Fruit fly (Drosophila melanogaster) whole organism, prepupa: ENCODE results near the gene Cbl.

Source experiments
- CG10631 ChIP-seq: fragments of 200-800 bp; sonication (Bioruptor generic); optimal IDR thresholded peaks from 2 replicates; lab custom pipeline; 2016; ENCODE audit warnings: missing biosample characterization, missing genetic modification characterization
- CG10669 ChIP-seq: fragments of 200-800 bp; sonication (Bioruptor generic); optimal IDR thresholded peaks from 3 replicates; lab custom pipeline; 2018; ENCODE audit warnings: missing biosample characterization, mild to moderate bottlenecking, missing genetic modification characterization, moderate library complexity
- CG11294 ChIP-seq: fragments of 200-800 bp; sonication (Bioruptor generic); IDR thresholded peaks from 2 replicates; pipeline ENCODE4 v1.3.6; 2022; ENCODE audit warnings: missing biosample characterization, missing genetic modification characterization
- CG11762 ChIP-seq: fragments of 200-800 bp; sonication (Bioruptor generic); optimal IDR thresholded peaks from 3 replicates; lab custom pipeline; 2016; ENCODE audit warnings: missing biosample characterization, missing genetic modification characterization; ENCODE audit not compliant: insufficient read depth
- CG11902 ChIP-seq: fragments of 200-800 bp; sonication (Bioruptor generic); optimal IDR thresholded peaks from 3 replicates; lab custom pipeline; 2016; ENCODE audit warnings: missing biosample characterization, missing genetic modification characterization
- CG1621 ChIP-seq: fragments of 200-800 bp; sonication (Bioruptor generic); optimal IDR thresholded peaks from 3 replicates; lab custom pipeline; 2018; ENCODE audit warnings: missing biosample characterization, mild to moderate bottlenecking, missing genetic modification characterization
- CG16779 ChIP-seq: fragments of 200-800 bp; sonication (Bioruptor generic); optimal IDR thresholded peaks from 3 replicates; lab custom pipeline; 2017; ENCODE audit warnings: missing biosample characterization, mild to moderate bottlenecking, missing genetic modification characterization
- CG3032 ChIP-seq: fragments of 200-800 bp; optimal IDR thresholded peaks from 2 replicates; lab custom pipeline; 2019; ENCODE audit warnings: missing biosample characterization, mild to moderate bottlenecking, missing genetic modification characterization, moderate library complexity
- CG32006 ChIP-seq: fragments of 200-800 bp; sonication (Bioruptor generic); optimal IDR thresholded peaks from 3 replicates; lab custom pipeline; 2017; ENCODE audit warnings: missing biosample characterization, mild to moderate bottlenecking, missing genetic modification characterization
- CG34406 ChIP-seq: fragments of 200-800 bp; sonication (Bioruptor generic); optimal IDR thresholded peaks from 3 replicates; lab custom pipeline; 2016; ENCODE audit warnings: missing biosample characterization, missing genetic modification characterization
- CG3919 ChIP-seq: fragments of 200-800 bp; sonication (Bioruptor generic); optimal IDR thresholded peaks from 3 replicates; lab custom pipeline; 2016; ENCODE audit warnings: missing biosample characterization, missing genetic modification characterization
- CG4318 ChIP-seq: fragments of 200-800 bp; sonication (Bioruptor generic); optimal IDR thresholded peaks from 3 replicates; lab custom pipeline; 2017; ENCODE audit warnings: missing biosample characterization, mild to moderate bottlenecking, missing genetic modification characterization
- CG6163 ChIP-seq: fragments of 200-800 bp; sonication (Bioruptor generic); IDR thresholded peaks from 3 replicates; pipeline ENCODE4 v1.3.6; 2022; ENCODE audit warnings: missing biosample characterization, missing genetic modification characterization
- CG6276 ChIP-seq: fragments of 200-800 bp; sonication (Bioruptor generic); optimal IDR thresholded peaks from 2 replicates; lab custom pipeline; 2017; ENCODE audit warnings: missing biosample characterization, mild to moderate bottlenecking, missing genetic modification characterization
- CG6808 ChIP-seq: fragments of 200-800 bp; sonication (Bioruptor generic); optimal IDR thresholded peaks from 3 replicates; lab custom pipeline; 2017; ENCODE audit warnings: missing biosample characterization, missing genetic modification characterization, mild to moderate bottlenecking, moderate library complexity, missing genetic modification reagents
- CG7368 ChIP-seq: fragments of 200-800 bp; sonication (Bioruptor generic); optimal IDR thresholded peaks from 3 replicates; lab custom pipeline; 2016; ENCODE audit warnings: missing biosample characterization, missing genetic modification characterization
- CG8119 ChIP-seq: fragments of 200-800 bp; sonication (Bioruptor generic); IDR thresholded peaks from 3 replicates; pipeline ENCODE4 v1.3.6; 2022; ENCODE audit warnings: missing biosample characterization, missing genetic modification characterization
- CG8319 ChIP-seq: fragments of 200-800 bp; sonication (Bioruptor generic); optimal IDR thresholded peaks from 3 replicates; lab custom pipeline; 2016; ENCODE audit warnings: missing biosample characterization, missing genetic modification characterization
- CG8632 ChIP-seq: fragments of 200-800 bp; sonication (Bioruptor generic); optimal IDR thresholded peaks from 3 replicates; lab custom pipeline; 2016; ENCODE audit warnings: missing biosample characterization, missing genetic modification characterization
- CG9139 ChIP-seq: fragments of 200-800 bp; sonication (Bioruptor generic); optimal IDR thresholded peaks from 3 replicates; lab custom pipeline; 2017; ENCODE audit warnings: missing biosample characterization, mild to moderate bottlenecking, missing genetic modification characterization
- Eip75B ChIP-seq: fragments of 200-800 bp; sonication (Bioruptor generic); optimal IDR thresholded peaks from 3 replicates; lab custom pipeline; 2016; ENCODE audit warnings: missing biosample characterization, missing genetic modification characterization
- Eip78C ChIP-seq: fragments of 200-800 bp; sonication (Bioruptor generic); peaks from one replicate; lab custom pipeline; 2016; ENCODE audit warnings: missing biosample characterization, missing genetic modification characterization
- Eip93F ChIP-seq: fragments of 200-800 bp; sonication (Bioruptor generic); optimal IDR thresholded peaks from 2 replicates; lab custom pipeline; 2016; ENCODE audit warnings: missing biosample characterization, mild to moderate bottlenecking, missing genetic modification characterization
- Ets21C ChIP-seq: fragments of 200-800 bp; sonication (Bioruptor generic); optimal IDR thresholded peaks from 3 replicates; lab custom pipeline; 2016; ENCODE audit warnings: missing biosample characterization, missing genetic modification characterization
- Ets96B ChIP-seq: fragments of 200-800 bp; optimal IDR thresholded peaks from 2 replicates; lab custom pipeline; 2019; ENCODE audit warnings: missing biosample characterization, mild to moderate bottlenecking, missing genetic modification characterization, moderate library complexity
- Gug ChIP-seq: fragments of 200-800 bp; sonication (Bioruptor generic); IDR thresholded peaks from 2 replicates; pipeline ENCODE4 v1.3.6; 2022; ENCODE audit warnings: missing biosample characterization, missing genetic modification characterization
- Hr38 ChIP-seq: sonication (Bioruptor generic); optimal IDR thresholded peaks from 2 replicates; lab custom pipeline; 2016; ENCODE audit warnings: missing biosample characterization, missing genetic modification characterization
- Hr39 ChIP-seq: fragments of 200-800 bp; sonication (Bioruptor generic); optimal IDR thresholded peaks from 2 replicates; lab custom pipeline; 2016; ENCODE audit warnings: missing biosample characterization, missing genetic modification characterization
- Hr4 ChIP-seq: fragments of 200-800 bp; sonication (Bioruptor generic); optimal IDR thresholded peaks from 3 replicates; lab custom pipeline; 2016; ENCODE audit warnings: missing biosample characterization, missing genetic modification characterization
- Lpt ChIP-seq: fragments of 200-800 bp; sonication (Bioruptor generic); optimal IDR thresholded peaks from 3 replicates; lab custom pipeline; 2016; ENCODE audit warnings: missing biosample characterization, missing genetic modification characterization
- OdsH ChIP-seq: fragments of 200-800 bp; sonication (Bioruptor generic); optimal IDR thresholded peaks from 3 replicates; lab custom pipeline; 2016; ENCODE audit warnings: missing biosample characterization, missing genetic modification characterization
- Smox ChIP-seq: fragments of 200-800 bp; sonication (Bioruptor generic); optimal IDR thresholded peaks from 3 replicates; lab custom pipeline; 2016; ENCODE audit warnings: missing biosample characterization, missing genetic modification characterization
- Sox102F ChIP-seq: fragments of 200-800 bp; sonication (Bioruptor generic); optimal IDR thresholded peaks from 2 replicates; lab custom pipeline; 2016; ENCODE audit warnings: missing biosample characterization, mild to moderate bottlenecking, missing genetic modification characterization
- Sox14 ChIP-seq: fragments of 200-800 bp; sonication (Bioruptor generic); optimal IDR thresholded peaks from 3 replicates; lab custom pipeline; 2016; ENCODE audit warnings: missing biosample characterization, missing genetic modification characterization
- Sox15 ChIP-seq: fragments of 200-800 bp; sonication (Bioruptor generic); optimal IDR thresholded peaks from 3 replicates; lab custom pipeline; 2016; ENCODE audit warnings: missing biosample characterization, missing genetic modification characterization
- achi ChIP-seq: fragments of 200-800 bp; sonication (Bioruptor generic); optimal IDR thresholded peaks from 3 replicates; lab custom pipeline; 2016; ENCODE audit warnings: missing biosample characterization, missing genetic modification characterization
- acj6 ChIP-seq: fragments of 200-800 bp; sonication (Bioruptor generic); optimal IDR thresholded peaks from 3 replicates; lab custom pipeline; 2016; ENCODE audit warnings: missing biosample characterization, missing genetic modification characterization
- cyc ChIP-seq: fragments of 200-800 bp; sonication (Bioruptor generic); optimal IDR thresholded peaks from 3 replicates; lab custom pipeline; 2016; ENCODE audit warnings: missing biosample characterization, missing genetic modification characterization
- dsx ChIP-seq: fragments of 200-800 bp; optimal IDR thresholded peaks from 3 replicates; lab custom pipeline; 2019; ENCODE audit warnings: missing biosample characterization, mild to moderate bottlenecking, missing genetic modification characterization, moderate library complexity; ENCODE audit not compliant: poor library complexity, severe bottlenecking
- esn ChIP-seq: fragments of 200-800 bp; sonication (Bioruptor generic); optimal IDR thresholded peaks from 2 replicates; lab custom pipeline; 2016; ENCODE audit warnings: missing biosample characterization, mild to moderate bottlenecking, missing genetic modification characterization, moderate library complexity
- fd59A ChIP-seq: fragments of 200-800 bp; sonication (Bioruptor generic); optimal IDR thresholded peaks from 2 replicates; lab custom pipeline; 2017; ENCODE audit warnings: missing biosample characterization, mild to moderate bottlenecking, missing genetic modification characterization, missing genetic modification reagents
- fd85E ChIP-seq: fragments of 200-800 bp; sonication (Bioruptor generic); optimal IDR thresholded peaks from 3 replicates; lab custom pipeline; 2016; ENCODE audit warnings: missing biosample characterization, missing genetic modification characterization
- fkh ChIP-seq: fragments of 200-800 bp; sonication (Bioruptor generic); optimal IDR thresholded peaks from 3 replicates; lab custom pipeline; 2017; ENCODE audit warnings: missing biosample characterization, mild to moderate bottlenecking, missing genetic modification characterization, moderate library complexity
- lz ChIP-seq: fragments of 200-800 bp; sonication (Bioruptor generic); optimal IDR thresholded peaks from 3 replicates; lab custom pipeline; 2016; ENCODE audit warnings: missing biosample characterization, missing genetic modification characterization
- net ChIP-seq: fragments of 200-800 bp; sonication (Bioruptor generic); optimal IDR thresholded peaks from 3 replicates; lab custom pipeline; 2016; ENCODE audit warnings: missing biosample characterization, missing genetic modification characterization
- pdm3 ChIP-seq: fragments of 200-800 bp; sonication (Bioruptor generic); optimal IDR thresholded peaks from 3 replicates; lab custom pipeline; 2016; ENCODE audit warnings: missing biosample characterization, missing genetic modification characterization
- spab ChIP-seq: fragments of 200-800 bp; sonication (Bioruptor generic); optimal IDR thresholded peaks from 2 replicates; lab custom pipeline; 2017; ENCODE audit warnings: missing biosample characterization, mild to moderate bottlenecking, missing genetic modification characterization, missing genetic modification reagents
- ss ChIP-seq, 2 experiments: fragments of 200-800 bp; sonication (Bioruptor generic); optimal IDR thresholded peaks; 2 replicates in 1 of 2; 3 replicates in 1 of 2; lab custom pipeline; 2017 to 2018; ENCODE audit warnings: mild to moderate bottlenecking in 2 of 2, missing biosample characterization in 2 of 2, missing genetic modification characterization in 2 of 2, moderate library complexity in 1 of 2
- svp ChIP-seq: fragments of 200-800 bp; sonication (Bioruptor generic); peaks from one replicate; lab custom pipeline; 2016; ENCODE audit warnings: missing biosample characterization, missing genetic modification characterization
- topi ChIP-seq: fragments of 200-800 bp; sonication (Bioruptor generic); optimal IDR thresholded peaks from 3 replicates; lab custom pipeline; 2016; ENCODE audit warnings: missing biosample characterization, missing genetic modification characterization
- vri ChIP-seq: fragments of 200-800 bp; sonication (Bioruptor generic); optimal IDR thresholded peaks from 3 replicates; lab custom pipeline; 2016; ENCODE audit warnings: missing biosample characterization, mild to moderate bottlenecking, missing genetic modification characterization

The Cbl gene

dm6 chr3L:8440771-8441549, 16.2 kb downstream of the Cbl start:
- peak; percentile 78 for TF ChIP-seq CG7368 (GFP tag; lab: Kevin White, UChicago)
- peak; percentile 96 for TF ChIP-seq CG8119
- peak; percentile 53 for TF ChIP-seq CG8632
- TF ChIP-seq fd85E (GFP tag; lab: Kevin White, UChicago): no peak
- TF ChIP-seq CG34406 (GFP tag; lab: Kevin White, UChicago): peak; percentile 79
- peak; percentile 17 for TF ChIP-seq esn (GFP tag; lab: Kevin White, UChicago)
- TF ChIP-seq CG11294 (GFP tag; lab: Robert Waterston, UW): peak; percentile 59; the same call in 1 of the 2 replicates
- no peak for TF ChIP-seq topi (GFP tag; lab: Kevin White, UChicago)
- TF ChIP-seq Hr4 (GFP tag; lab: Kevin White, UChicago): peak; percentile 55
- TF ChIP-seq CG32006 (GFP tag; lab: Kevin White, UChicago): peak; percentile 83
- no peak for TF ChIP-seq Gug (GFP tag; lab: Robert Waterston, UW)
- no peak for TF ChIP-seq svp (GFP tag; lab: Kevin White, UChicago)
- TF ChIP-seq fkh (GFP tag; lab: Kevin White, UChicago): peak; percentile 71
- peak; percentile 95 for TF ChIP-seq CG1621 (tag; lab: Kevin White, UChicago)
- TF ChIP-seq Sox15 (GFP tag; lab: Kevin White, UChicago): no peak
- TF ChIP-seq cyc (GFP tag; lab: Kevin White, UChicago): no peak
- TF ChIP-seq dsx (GFP tag; lab: Kevin White, UChicago): peak; percentile 95
- TF ChIP-seq CG10631 (GFP tag; lab: Kevin White, UChicago): peak; percentile 34
- TF ChIP-seq CG6276 (GFP tag; lab: Kevin White, UChicago): peak; percentile 99
- TF ChIP-seq fd59A (GFP tag; lab: Kevin White, UChicago): peak; percentile 81
- peak; percentile 93 for TF ChIP-seq CG3032 (tag; lab: Kevin White, UChicago)
- peak; percentile 56 for TF ChIP-seq Sox102F (GFP tag; lab: Kevin White, UChicago)
- peak; percentile 99 for TF ChIP-seq ss (GFP tag; optimal IDR thresholded peaks at IDR 0.05; lab: Kevin White, UChicago)
- peak; percentile 92 for TF ChIP-seq net (GFP tag; lab: Kevin White, UChicago)
- peak; percentile 98 for TF ChIP-seq CG16779 (tag; lab: Kevin White, UChicago)
- peak; percentile 24 for TF ChIP-seq CG11762
- TF ChIP-seq achi: peak; percentile 51
- TF ChIP-seq Eip93F (GFP tag; lab: Kevin White, UChicago): peak; percentile 7
- TF ChIP-seq Ets21C (GFP tag; lab: Kevin White, UChicago): no peak
- TF ChIP-seq Hr38 (GFP tag; lab: Kevin White, UChicago): peak; percentile 16
- TF ChIP-seq Lpt (GFP tag; lab: Kevin White, UChicago): peak; percentile 87
- no peak for TF ChIP-seq vri (GFP tag; lab: Kevin White, UChicago)
- TF ChIP-seq CG6808: peak; percentile 98
- TF ChIP-seq Smox (GFP tag; lab: Kevin White, UChicago): no peak
- TF ChIP-seq pdm3: peak; percentile 69
- peak; percentile 10 for TF ChIP-seq Eip75B (GFP tag; lab: Kevin White, UChicago)
- TF ChIP-seq CG11902: no peak
- peak; percentile 92 for TF ChIP-seq CG10669
- no peak for TF ChIP-seq lz
- peak; percentile 13 for TF ChIP-seq acj6 (GFP tag; lab: Kevin White, UChicago)
- TF ChIP-seq CG6163 (GFP tag; lab: Robert Waterston, UW): peak; percentile 97
- TF ChIP-seq Eip78C (GFP tag; lab: Kevin White, UChicago): peak; percentile 83
- peak; percentile 98 for TF ChIP-seq CG9139 (GFP tag; lab: Kevin White, UChicago)
- TF ChIP-seq Sox14 (GFP tag; lab: Kevin White, UChicago): peak; percentile 57
- TF ChIP-seq Hr39: no peak
- peak; percentile 96 for TF ChIP-seq spab
- peak; percentile 51 for TF ChIP-seq OdsH (GFP tag; lab: Kevin White, UChicago)
- no peak for TF ChIP-seq CG4318
- TF ChIP-seq CG8319 (GFP tag; lab: Kevin White, UChicago): peak; percentile 29
- peak; percentile 93 for TF ChIP-seq Ets96B (tag; lab: Kevin White, UChicago)
- TF ChIP-seq CG3919 (GFP tag; lab: Kevin White, UChicago): peak; percentile 62
